Fruit fly (Drosophila melanogaster) whole organism, adult: ENCODE measurements around the gene CG6800.
A peak's percentile ranks its signal among the peaks of the same experiment; 100 is the strongest.

Source experiments
- CG11617 ChIP-seq: fragments of 200-800 bp; sonication (Bioruptor generic); optimal IDR thresholded peaks from 2 replicates; lab custom pipeline; 2017; ENCODE audit warnings: mild to moderate bottlenecking, missing biosample characterization, missing genetic modification reagents, missing genetic modification characterization
- CG12768 ChIP-seq: fragments of 200-800 bp; sonication (Bioruptor generic); optimal IDR thresholded peaks from 2 replicates; lab custom pipeline; 2017; ENCODE audit warnings: missing biosample characterization, missing genetic modification characterization, mild to moderate bottlenecking, moderate library complexity, missing genetic modification reagents
- CG14711 ChIP-seq: fragments of 200-800 bp; sonication (Bioruptor generic); optimal IDR thresholded peaks from 2 replicates; lab custom pipeline; 2018; ENCODE audit warnings: missing biosample characterization, mild to moderate bottlenecking, missing genetic modification characterization, moderate library complexity
- CG1620 ChIP-seq: fragments of 200-800 bp; sonication (Bioruptor generic); optimal IDR thresholded peaks from 2 replicates; lab custom pipeline; 2016; ENCODE audit warnings: missing biosample characterization, missing genetic modification characterization
- CG33017 ChIP-seq: fragments of 200-800 bp; sonication (Bioruptor generic); optimal IDR thresholded peaks from 2 replicates; lab custom pipeline; 2018; ENCODE audit warnings: missing biosample characterization, mild to moderate bottlenecking, missing genetic modification characterization, moderate library complexity
- CG5204 ChIP-seq: fragments of 200-800 bp; sonication (Bioruptor generic); optimal IDR thresholded peaks from 2 replicates; lab custom pipeline; 2016; ENCODE audit warnings: missing biosample characterization, missing genetic modification characterization
- CG7045 ChIP-seq: fragments of 200-800 bp; sonication (Bioruptor generic); optimal IDR thresholded peaks from 2 replicates; lab custom pipeline; 2017; ENCODE audit warnings: missing biosample characterization, mild to moderate bottlenecking, missing genetic modification characterization
- CG7101 ChIP-seq: fragments of 200-800 bp; sonication (Bioruptor generic); optimal IDR thresholded peaks from 2 replicates; lab custom pipeline; 2018; ENCODE audit warnings: missing biosample characterization, mild to moderate bottlenecking, missing genetic modification characterization, moderate library complexity
- Clk ChIP-seq: fragments of 200-800 bp; sonication (Bioruptor generic); optimal IDR thresholded peaks from 2 replicates; lab custom pipeline; 2017; ENCODE audit warnings: missing biosample characterization, missing genetic modification characterization
- Crg-1 ChIP-seq: fragments of 200-800 bp; sonication (Bioruptor generic); optimal IDR thresholded peaks from 2 replicates; lab custom pipeline; 2016; ENCODE audit warnings: missing biosample characterization, missing genetic modification characterization
- Hr96 ChIP-seq: fragments of 200-800 bp; sonication (Bioruptor generic); optimal IDR thresholded peaks from 2 replicates; lab custom pipeline; 2016; ENCODE audit warnings: missing biosample characterization, missing genetic modification characterization
- Mnt ChIP-seq: fragments of 200-800 bp; sonication (Bioruptor generic); optimal IDR thresholded peaks from 2 replicates; lab custom pipeline; 2016; ENCODE audit warnings: missing biosample characterization, mild to moderate bottlenecking, missing genetic modification characterization
- bab1 ChIP-seq: fragments of 200-800 bp; sonication (Bioruptor generic); optimal IDR thresholded peaks from 3 replicates; lab custom pipeline; 2019; ENCODE audit warnings: missing biosample characterization, mild to moderate bottlenecking, missing genetic modification characterization, moderate library complexity
- cic ChIP-seq: fragments of 200-800 bp; sonication (Bioruptor generic); optimal IDR thresholded peaks from 2 replicates; lab custom pipeline; 2017; ENCODE audit warnings: missing biosample characterization, mild to moderate bottlenecking, missing genetic modification characterization, moderate library complexity
- cnc ChIP-seq, 2 experiments: fragments of >200 bp; optimal IDR thresholded peaks; 2 replicates each; lab custom pipeline; 2017
- kay ChIP-seq: fragments of 200-800 bp; sonication (Bioruptor generic); peaks from one replicate; lab custom pipeline; 2016; ENCODE audit warnings: missing biosample characterization, missing genetic modification characterization, borderline replicate concordance
- ovo ChIP-seq: fragments of 200-800 bp; sonication (Bioruptor generic); optimal IDR thresholded peaks from 2 replicates; lab custom pipeline; 2016; ENCODE audit warnings: missing biosample characterization, missing genetic modification characterization
- pad ChIP-seq: fragments of 200-800 bp; sonication (Bioruptor generic); optimal IDR thresholded peaks from 3 replicates; lab custom pipeline; 2017; ENCODE audit warnings: missing biosample characterization, missing genetic modification characterization, mild to moderate bottlenecking, moderate library complexity, missing genetic modification reagents
- tj ChIP-seq: fragments of 200-800 bp; sonication (Bioruptor generic); optimal IDR thresholded peaks from 3 replicates; lab custom pipeline; 2017; ENCODE audit warnings: missing biosample characterization, mild to moderate bottlenecking, missing genetic modification characterization, moderate library complexity
- toe ChIP-seq: fragments of 200-800 bp; sonication (Bioruptor generic); optimal IDR thresholded peaks from 2 replicates; lab custom pipeline; 2016; ENCODE audit warnings: missing biosample characterization, missing genetic modification characterization

CG6800 gene

DNA sequence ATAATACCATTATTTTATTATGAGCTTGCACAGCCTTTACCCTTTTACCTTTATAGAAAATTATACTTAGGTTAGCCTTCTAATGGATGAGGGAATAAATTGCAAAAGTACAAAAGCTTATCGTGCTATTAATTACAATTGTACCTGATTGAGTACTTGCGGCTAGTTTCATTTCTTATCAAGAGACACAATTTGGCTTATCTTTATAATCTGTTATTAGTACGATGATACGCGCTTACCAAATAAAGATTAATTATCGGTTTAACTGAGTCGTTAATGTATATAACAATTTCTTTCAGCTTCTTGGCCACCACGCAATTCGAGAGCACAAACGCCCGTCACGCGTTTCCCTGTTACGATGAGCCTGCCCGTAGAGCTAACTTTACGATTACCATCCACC, 30.1 kb upstream of the CG6800 start:
- TF ChIP-seq cic (GFP tag; lab: Kevin White, UChicago) = peak; percentile 0
- TF ChIP-seq Clk (GFP tag; lab: Kevin White, UChicago) = no peak
- no peak for TF ChIP-seq kay (GFP tag; lab: Kevin White, UChicago)
- TF ChIP-seq CG12768 = no peak

DNA sequence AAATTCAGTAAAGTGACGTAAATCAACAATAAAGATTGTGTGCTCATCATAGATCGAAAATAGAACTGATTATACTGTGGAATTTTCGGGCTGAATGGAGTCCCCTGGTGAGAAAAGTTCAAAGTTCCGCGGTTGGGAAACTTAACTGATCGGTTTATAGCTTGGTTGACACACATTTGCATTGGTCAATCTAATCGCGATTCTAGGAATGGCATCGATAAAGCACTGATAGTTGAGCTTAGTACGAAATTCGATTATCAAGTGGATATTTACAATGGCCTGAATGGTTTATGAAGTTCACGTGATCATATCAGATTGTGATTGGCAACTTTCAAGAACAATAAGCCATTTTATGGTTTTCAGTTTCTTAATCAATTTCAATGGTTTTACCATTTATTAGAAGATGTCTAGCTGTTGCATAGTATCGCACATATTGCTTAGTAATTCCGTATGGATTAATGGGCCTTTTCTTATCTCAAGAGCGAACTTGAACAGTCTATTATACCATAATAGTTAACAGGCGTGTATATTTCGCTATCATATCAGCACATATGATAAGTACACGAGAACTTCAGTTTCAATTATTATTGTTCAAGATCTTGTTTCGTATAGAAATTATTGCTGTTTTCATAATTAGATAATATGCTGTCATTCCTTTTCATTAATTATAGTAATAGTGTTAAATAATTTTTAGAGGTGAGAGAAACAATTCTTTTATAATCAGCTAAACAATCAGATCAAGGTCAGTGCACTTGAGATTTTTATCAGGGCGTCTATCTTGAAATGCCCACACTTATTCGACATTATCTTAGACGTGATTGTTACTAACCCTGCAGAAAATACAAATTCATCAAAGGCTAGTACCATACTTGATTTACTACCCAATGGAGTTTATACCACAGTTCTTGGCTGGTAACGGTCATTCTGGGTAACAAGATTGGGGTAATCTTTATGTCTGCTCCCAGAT, 26.7 kb upstream of the CG6800 start, which contains the start of gene CG31233:
Gene CG31233 (plus strand): TSS at position 900 of the 967 bp plus-strand sequence.
- TF ChIP-seq CG11617 (GFP tag; lab: Kevin White, UChicago) (no peak), tj (GFP tag; lab: Kevin White, UChicago) (no peak), CG1620 (GFP tag; lab: Kevin White, UChicago) (no peak), Clk (GFP tag; lab: Kevin White, UChicago) (no peak), cic (GFP tag; lab: Kevin White, UChicago) (peak; percentile 19), CG12768 (no peak), ovo (GFP tag; lab: Kevin White, UChicago) (no peak), kay (GFP tag; lab: Kevin White, UChicago) (peak; percentile 33)

DNA sequence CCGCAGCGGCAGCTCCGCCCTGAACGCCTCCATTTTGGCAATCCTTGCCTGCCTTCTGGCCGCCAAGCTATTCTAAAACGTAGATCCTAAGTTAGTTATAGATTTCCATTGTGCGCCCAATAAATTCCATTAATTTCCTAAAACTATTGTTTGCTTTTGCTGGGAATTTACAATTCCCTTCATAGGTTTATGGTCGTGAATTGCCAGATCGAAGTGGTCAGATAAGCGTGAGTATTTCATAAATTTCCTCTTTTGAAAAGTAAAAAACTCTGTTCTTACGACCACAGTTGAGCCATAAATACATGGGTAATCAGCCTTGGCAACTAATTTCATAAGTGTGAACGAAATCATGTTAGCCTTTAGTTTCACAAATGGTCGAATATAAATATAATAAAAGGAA, 22.8 kb upstream of the CG6800 start:
- TF ChIP-seq pad (GFP tag; lab: Kevin White, UChicago) = no peak
- TF ChIP-seq kay (GFP tag; lab: Kevin White, UChicago) = peak; percentile 52

DNA sequence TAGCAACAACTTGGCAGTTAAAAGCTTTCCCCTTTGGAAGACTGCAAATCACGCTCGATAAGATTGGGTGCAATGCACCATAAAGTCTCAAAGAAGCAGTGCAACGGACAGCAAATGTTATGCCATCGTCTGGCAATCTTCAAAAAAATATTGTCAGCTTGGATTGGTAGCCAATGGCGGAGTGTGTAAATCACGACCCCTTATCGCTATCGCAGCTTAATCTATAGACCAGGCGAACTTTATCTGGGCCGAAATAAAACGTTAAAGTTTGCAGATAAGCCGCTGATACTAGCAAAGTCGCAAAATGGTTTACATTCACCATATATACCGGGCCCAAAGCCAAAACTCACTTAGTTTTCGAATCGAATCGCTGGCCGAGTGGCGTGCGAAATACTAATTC, 22.0 kb upstream of the CG6800 start, which contains the start of gene CG31198:
Gene CG31198 (plus strand): TSS at position 351 of the 400 bp plus-strand sequence.
- no peak for TF ChIP-seq Crg-1
- no peak for TF ChIP-seq CG7101 (tag; lab: Kevin White, UChicago)
- no peak for TF ChIP-seq bab1 (GFP tag; lab: Kevin White, UChicago)
- peak in 1 of 2 experiments; percentile 64 for TF ChIP-seq cnc (optimal IDR thresholded peaks at IDR 0.05; lab: Kevin White, UChicago)
- no peak for TF ChIP-seq pad (GFP tag; lab: Kevin White, UChicago)
- no peak for TF ChIP-seq CG5204
- TF ChIP-seq Mnt (GFP tag; lab: Kevin White, UChicago) = peak; percentile 37
- TF ChIP-seq CG12768 = peak; percentile 12
- TF ChIP-seq Hr96 = no peak
- TF ChIP-seq kay (GFP tag; lab: Kevin White, UChicago) = peak; percentile 18
- no peak for TF ChIP-seq CG14711
- TF ChIP-seq toe (GFP tag; lab: Kevin White, UChicago) = no peak
- peak; percentile 77 for TF ChIP-seq cic (GFP tag; lab: Kevin White, UChicago)

DNA sequence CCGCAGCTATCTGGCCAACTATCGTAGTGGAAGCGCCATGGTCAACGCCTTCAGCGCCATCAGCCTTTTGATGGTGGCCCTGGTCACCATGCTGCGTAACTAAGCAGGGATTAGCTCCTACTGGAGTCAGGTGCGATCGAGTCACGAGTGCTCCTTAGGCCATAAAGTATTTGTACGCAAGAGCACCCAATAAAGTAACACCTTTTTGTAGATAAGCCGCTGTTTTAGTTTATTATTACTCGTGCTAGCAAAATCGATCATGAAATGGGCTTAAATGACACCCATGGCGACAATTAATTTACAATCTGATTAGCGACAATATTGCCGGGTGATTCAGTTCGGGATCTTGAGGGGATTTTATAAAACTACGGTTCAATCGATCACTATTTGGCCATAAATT, 18.4 kb upstream of the CG6800 start:
- TF ChIP-seq CG12768 = no peak
- peak; percentile 66 for TF ChIP-seq cic (GFP tag; lab: Kevin White, UChicago)

DNA sequence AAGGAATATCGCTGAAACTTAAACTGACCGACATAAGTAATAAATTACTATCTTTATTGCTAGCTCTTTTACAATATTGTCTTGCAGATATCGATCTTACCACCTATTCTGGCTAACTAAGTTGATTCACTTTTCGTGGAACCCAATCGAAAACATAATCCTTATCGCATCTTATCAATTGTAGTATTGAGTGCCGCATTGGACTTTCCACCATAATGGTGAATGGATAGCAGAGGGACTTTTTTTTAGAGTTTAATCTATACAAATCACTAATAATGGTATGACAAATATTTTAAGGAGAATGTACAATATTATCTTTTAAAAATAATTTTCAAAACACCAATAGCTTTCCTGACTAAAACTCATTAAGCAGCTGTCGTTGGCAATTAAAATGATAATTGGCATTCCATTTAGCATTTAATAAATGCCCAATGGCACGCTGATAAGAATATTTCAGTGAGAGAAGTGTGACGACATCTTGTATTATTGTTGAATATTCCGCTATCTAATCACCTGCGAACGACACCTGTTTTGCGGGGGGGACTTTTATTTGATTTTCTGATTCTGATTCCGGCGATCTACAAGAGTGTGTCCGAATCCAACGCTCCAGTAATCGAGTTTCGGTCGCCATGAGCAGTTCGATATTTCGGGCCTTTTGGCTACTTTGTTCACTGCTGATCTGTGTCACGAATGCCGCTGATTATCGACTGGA, 17.6 kb upstream of the CG6800 start, which contains the start of gene CG42335:
Gene CG42335 (plus strand): TSS at position 620 of the 712 bp plus-strand sequence.
- no peak for TF ChIP-seq CG7045 (GFP tag; lab: Kevin White, UChicago)
- no peak for TF ChIP-seq Mnt (GFP tag; lab: Kevin White, UChicago)
- no peak for TF ChIP-seq CG1620 (GFP tag; lab: Kevin White, UChicago)
- TF ChIP-seq cic (GFP tag; lab: Kevin White, UChicago) = peak; percentile 5
- TF ChIP-seq kay (GFP tag; lab: Kevin White, UChicago) = peak; percentile 56

DNA sequence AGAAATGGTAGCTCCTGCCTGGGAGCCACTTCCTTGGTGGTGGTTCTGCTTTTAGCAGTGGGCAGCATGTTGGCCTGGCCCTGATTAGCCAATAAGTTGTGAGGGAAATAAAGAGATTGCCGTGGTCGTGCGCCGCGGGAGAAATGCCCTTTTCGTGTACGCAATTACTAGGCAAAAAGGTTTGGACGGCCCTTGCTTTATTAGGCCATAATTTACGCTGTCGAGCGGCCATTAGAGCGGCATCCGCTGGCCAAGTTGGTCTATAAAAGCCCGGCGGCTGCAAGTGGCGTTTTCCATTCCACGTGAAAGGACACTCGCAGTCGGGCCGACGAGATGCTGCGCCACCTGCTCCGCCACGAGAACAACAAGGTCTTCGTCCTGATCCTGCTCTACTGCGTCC, 6.7 kb upstream of the CG6800 start, which contains the start of gene Burs:
Gene Burs (plus strand): TSS at position 301 of the 400 bp plus-strand sequence.
- no peak for TF ChIP-seq CG14711
- no peak for TF ChIP-seq bab1 (GFP tag; lab: Kevin White, UChicago)
- TF ChIP-seq cic (GFP tag; lab: Kevin White, UChicago) = no peak
- no peak for TF ChIP-seq ovo (GFP tag; lab: Kevin White, UChicago)
- no peak for TF ChIP-seq Crg-1
- no peak for TF ChIP-seq CG33017 (tag; lab: Kevin White, UChicago)
- no peak for TF ChIP-seq CG5204
- TF ChIP-seq CG11617 (GFP tag; lab: Kevin White, UChicago) = no peak
- no peak for TF ChIP-seq Hr96
- no peak for TF ChIP-seq CG12768
- no peak for TF ChIP-seq CG1620 (GFP tag; lab: Kevin White, UChicago)
- TF ChIP-seq cnc (optimal IDR thresholded peaks at IDR 0.05; lab: Kevin White, UChicago) = no peak
- TF ChIP-seq CG7101 (tag; lab: Kevin White, UChicago) = no peak
- no peak for TF ChIP-seq pad (GFP tag; lab: Kevin White, UChicago)
- TF ChIP-seq CG7045 (GFP tag; lab: Kevin White, UChicago) = no peak
